Worm (Caenorhabditis elegans) whole organism, midembryonic: ENCODE results near the gene C24D10.5.

Source experiments
- T22C8.4 ChIP-seq: fragments of 200-800 bp; sonication (Bioruptor generic); IDR thresholded peaks from 2 replicates; pipeline ENCODE4 v1.3.6; 2022; ENCODE audit warnings: missing genetic modification characterization, missing compliant biosample characterization
- cog-1 ChIP-seq: sonication (generic microtip); optimal IDR thresholded peaks from 2 replicates; lab custom pipeline; 2016; ENCODE audit warnings: missing genetic modification characterization, missing compliant biosample characterization
- flt-1 ChIP-seq: fragments of 200-800 bp; sonication (Bioruptor generic); IDR thresholded peaks from 2 replicates; pipeline ENCODE4 v1.3.6; 2022; ENCODE audit warnings: missing genetic modification characterization, missing compliant biosample characterization
- klf-2 ChIP-seq: fragments of 200-800 bp; sonication (Bioruptor generic); conservative IDR thresholded peaks from 2 replicates; pipeline ENCODE4 v1.3.6; 2022; ENCODE audit warnings: missing genetic modification reagents, missing genetic modification characterization, missing compliant biosample characterization
- med-1 ChIP-seq: sonication (generic microtip); optimal IDR thresholded peaks from 2 replicates; lab custom pipeline; 2017; ENCODE audit warnings: missing genetic modification characterization, mild to moderate bottlenecking, missing compliant biosample characterization, antibody characterized with exemption, missing genetic modification reagents; ENCODE audit not compliant: insufficient read depth
- tab-1 ChIP-seq: fragments of 200-800 bp; sonication (Bioruptor generic); IDR thresholded peaks from 2 replicates; pipeline ENCODE4 v1.3.6; 2022; ENCODE audit warnings: missing genetic modification characterization, missing compliant biosample characterization
- ztf-23 ChIP-seq: fragments of 200-800 bp; sonication (Bioruptor generic); IDR thresholded peaks from 2 replicates; pipeline ENCODE4 v1.3.6; 2022; ENCODE audit warnings: missing genetic modification reagents, missing genetic modification characterization, missing compliant biosample characterization
- ztf-29 ChIP-seq: fragments of 200-800 bp; sonication (Bioruptor generic); IDR thresholded peaks from 2 replicates; pipeline ENCODE4 v1.3.6; 2022; ENCODE audit warnings: missing genetic modification reagents, missing genetic modification characterization, missing compliant biosample characterization

- TF ChIP-seq T22C8.4 (GFP tag; lab: Robert Waterston, UW) = no peak
- TF ChIP-seq tab-1 (GFP tag; lab: Robert Waterston, UW) = no peak
- TF ChIP-seq klf-2 = no peak
- no peak for TF ChIP-seq cog-1 (tag; lab: Kevin White, UChicago)
- no peak for TF ChIP-seq flt-1 (GFP tag; lab: Robert Waterston, UW)
- TF ChIP-seq ztf-23 (GFP tag; lab: Robert Waterston, UW) = no peak
- TF ChIP-seq ztf-29 = no peak
- no peak for TF ChIP-seq med-1
Measured at ce11 chrIV:5109943-5110342, 40.0 kb upstream of the C24D10.5 start.
